Fruit fly (Drosophila melanogaster) whole organism, prepupa: ENCODE measurements around the gene CG14811.

Source experiments
- Blimp-1 ChIP-seq: fragments of 200-800 bp; sonication (Bioruptor generic); optimal IDR thresholded peaks from 3 replicates; lab custom pipeline; 2017; ENCODE audit warnings: missing biosample characterization, missing genetic modification characterization, mild to moderate bottlenecking, moderate library complexity, missing genetic modification reagents
- CG10669 ChIP-seq: fragments of 200-800 bp; sonication (Bioruptor generic); optimal IDR thresholded peaks from 3 replicates; lab custom pipeline; 2018; ENCODE audit warnings: missing biosample characterization, mild to moderate bottlenecking, missing genetic modification characterization, moderate library complexity
- CG11294 ChIP-seq: fragments of 200-800 bp; sonication (Bioruptor generic); IDR thresholded peaks from 2 replicates; pipeline ENCODE4 v1.3.6; 2022; ENCODE audit warnings: missing biosample characterization, missing genetic modification characterization
- CG11902 ChIP-seq: fragments of 200-800 bp; sonication (Bioruptor generic); optimal IDR thresholded peaks from 3 replicates; lab custom pipeline; 2016; ENCODE audit warnings: missing biosample characterization, missing genetic modification characterization
- CG15336 ChIP-seq: fragments of 200-800 bp; sonication (Bioruptor generic); IDR thresholded peaks from 2 replicates; pipeline ENCODE4 v1.3.6; 2022; ENCODE audit warnings: missing biosample characterization, missing genetic modification characterization
- CG1621 ChIP-seq: fragments of 200-800 bp; sonication (Bioruptor generic); optimal IDR thresholded peaks from 3 replicates; lab custom pipeline; 2018; ENCODE audit warnings: missing biosample characterization, mild to moderate bottlenecking, missing genetic modification characterization
- CG3032 ChIP-seq: fragments of 200-800 bp; optimal IDR thresholded peaks from 2 replicates; lab custom pipeline; 2019; ENCODE audit warnings: missing biosample characterization, mild to moderate bottlenecking, missing genetic modification characterization, moderate library complexity
- CG31627 ChIP-seq: fragments of 200-800 bp; sonication (Bioruptor generic); optimal IDR thresholded peaks from 3 replicates; lab custom pipeline; 2016; ENCODE audit warnings: missing biosample characterization, missing genetic modification characterization
- CG32006 ChIP-seq: fragments of 200-800 bp; sonication (Bioruptor generic); optimal IDR thresholded peaks from 3 replicates; lab custom pipeline; 2017; ENCODE audit warnings: missing biosample characterization, mild to moderate bottlenecking, missing genetic modification characterization
- CG3919 ChIP-seq: fragments of 200-800 bp; sonication (Bioruptor generic); optimal IDR thresholded peaks from 3 replicates; lab custom pipeline; 2016; ENCODE audit warnings: missing biosample characterization, missing genetic modification characterization
- CG6163 ChIP-seq: fragments of 200-800 bp; sonication (Bioruptor generic); IDR thresholded peaks from 3 replicates; pipeline ENCODE4 v1.3.6; 2022; ENCODE audit warnings: missing biosample characterization, missing genetic modification characterization
- CG7368 ChIP-seq: fragments of 200-800 bp; sonication (Bioruptor generic); optimal IDR thresholded peaks from 3 replicates; lab custom pipeline; 2016; ENCODE audit warnings: missing biosample characterization, missing genetic modification characterization
- CG8319 ChIP-seq: fragments of 200-800 bp; sonication (Bioruptor generic); optimal IDR thresholded peaks from 3 replicates; lab custom pipeline; 2016; ENCODE audit warnings: missing biosample characterization, missing genetic modification characterization
- Eip75B ChIP-seq: fragments of 200-800 bp; sonication (Bioruptor generic); optimal IDR thresholded peaks from 3 replicates; lab custom pipeline; 2016; ENCODE audit warnings: missing biosample characterization, missing genetic modification characterization
- Eip78C ChIP-seq: fragments of 200-800 bp; sonication (Bioruptor generic); peaks from one replicate; lab custom pipeline; 2016; ENCODE audit warnings: missing biosample characterization, missing genetic modification characterization
- Ets21C ChIP-seq: fragments of 200-800 bp; sonication (Bioruptor generic); optimal IDR thresholded peaks from 3 replicates; lab custom pipeline; 2016; ENCODE audit warnings: missing biosample characterization, missing genetic modification characterization
- Gug ChIP-seq: fragments of 200-800 bp; sonication (Bioruptor generic); IDR thresholded peaks from 2 replicates; pipeline ENCODE4 v1.3.6; 2022; ENCODE audit warnings: missing biosample characterization, missing genetic modification characterization
- Hr38 ChIP-seq: sonication (Bioruptor generic); optimal IDR thresholded peaks from 2 replicates; lab custom pipeline; 2016; ENCODE audit warnings: missing biosample characterization, missing genetic modification characterization
- Hr39 ChIP-seq: fragments of 200-800 bp; sonication (Bioruptor generic); optimal IDR thresholded peaks from 2 replicates; lab custom pipeline; 2016; ENCODE audit warnings: missing biosample characterization, missing genetic modification characterization
- Hr4 ChIP-seq: fragments of 200-800 bp; sonication (Bioruptor generic); optimal IDR thresholded peaks from 3 replicates; lab custom pipeline; 2016; ENCODE audit warnings: missing biosample characterization, missing genetic modification characterization
- Lpt ChIP-seq: fragments of 200-800 bp; sonication (Bioruptor generic); optimal IDR thresholded peaks from 3 replicates; lab custom pipeline; 2016; ENCODE audit warnings: missing biosample characterization, missing genetic modification characterization
- Met ChIP-seq: fragments of 200-800 bp; sonication (Bioruptor generic); optimal IDR thresholded peaks from 3 replicates; lab custom pipeline; 2016; ENCODE audit warnings: missing biosample characterization, missing genetic modification characterization
- OdsH ChIP-seq: fragments of 200-800 bp; sonication (Bioruptor generic); optimal IDR thresholded peaks from 3 replicates; lab custom pipeline; 2016; ENCODE audit warnings: missing biosample characterization, missing genetic modification characterization
- Sox102F ChIP-seq: fragments of 200-800 bp; sonication (Bioruptor generic); optimal IDR thresholded peaks from 2 replicates; lab custom pipeline; 2016; ENCODE audit warnings: missing biosample characterization, mild to moderate bottlenecking, missing genetic modification characterization
- Sox15 ChIP-seq: fragments of 200-800 bp; sonication (Bioruptor generic); optimal IDR thresholded peaks from 3 replicates; lab custom pipeline; 2016; ENCODE audit warnings: missing biosample characterization, missing genetic modification characterization
- achi ChIP-seq: fragments of 200-800 bp; sonication (Bioruptor generic); optimal IDR thresholded peaks from 3 replicates; lab custom pipeline; 2016; ENCODE audit warnings: missing biosample characterization, missing genetic modification characterization
- acj6 ChIP-seq: fragments of 200-800 bp; sonication (Bioruptor generic); optimal IDR thresholded peaks from 3 replicates; lab custom pipeline; 2016; ENCODE audit warnings: missing biosample characterization, missing genetic modification characterization
- cyc ChIP-seq: fragments of 200-800 bp; sonication (Bioruptor generic); optimal IDR thresholded peaks from 3 replicates; lab custom pipeline; 2016; ENCODE audit warnings: missing biosample characterization, missing genetic modification characterization
- dac ChIP-seq: fragments of 200-800 bp; sonication (Bioruptor generic); optimal IDR thresholded peaks from 2 replicates; lab custom pipeline; 2017; ENCODE audit warnings: missing biosample characterization, mild to moderate bottlenecking, missing genetic modification characterization
- dsx ChIP-seq: fragments of 200-800 bp; optimal IDR thresholded peaks from 3 replicates; lab custom pipeline; 2019; ENCODE audit warnings: missing biosample characterization, mild to moderate bottlenecking, missing genetic modification characterization, moderate library complexity; ENCODE audit not compliant: poor library complexity, severe bottlenecking
- eg ChIP-seq: fragments of 200-800 bp; sonication (Bioruptor generic); IDR thresholded peaks from 3 replicates; pipeline ENCODE4 v1.3.6; 2022; ENCODE audit warnings: missing biosample characterization, missing genetic modification characterization
- esn ChIP-seq: fragments of 200-800 bp; sonication (Bioruptor generic); optimal IDR thresholded peaks from 2 replicates; lab custom pipeline; 2016; ENCODE audit warnings: missing biosample characterization, mild to moderate bottlenecking, missing genetic modification characterization, moderate library complexity
- fd59A ChIP-seq: fragments of 200-800 bp; sonication (Bioruptor generic); optimal IDR thresholded peaks from 2 replicates; lab custom pipeline; 2017; ENCODE audit warnings: missing biosample characterization, mild to moderate bottlenecking, missing genetic modification characterization, missing genetic modification reagents
- fd85E ChIP-seq: fragments of 200-800 bp; sonication (Bioruptor generic); optimal IDR thresholded peaks from 3 replicates; lab custom pipeline; 2016; ENCODE audit warnings: missing biosample characterization, missing genetic modification characterization
- fkh ChIP-seq: fragments of 200-800 bp; sonication (Bioruptor generic); optimal IDR thresholded peaks from 3 replicates; lab custom pipeline; 2017; ENCODE audit warnings: missing biosample characterization, mild to moderate bottlenecking, missing genetic modification characterization, moderate library complexity
- lz ChIP-seq: fragments of 200-800 bp; sonication (Bioruptor generic); optimal IDR thresholded peaks from 3 replicates; lab custom pipeline; 2016; ENCODE audit warnings: missing biosample characterization, missing genetic modification characterization
- net ChIP-seq: fragments of 200-800 bp; sonication (Bioruptor generic); optimal IDR thresholded peaks from 3 replicates; lab custom pipeline; 2016; ENCODE audit warnings: missing biosample characterization, missing genetic modification characterization
- pdm3 ChIP-seq: fragments of 200-800 bp; sonication (Bioruptor generic); optimal IDR thresholded peaks from 3 replicates; lab custom pipeline; 2016; ENCODE audit warnings: missing biosample characterization, missing genetic modification characterization
- spab ChIP-seq: fragments of 200-800 bp; sonication (Bioruptor generic); optimal IDR thresholded peaks from 2 replicates; lab custom pipeline; 2017; ENCODE audit warnings: missing biosample characterization, mild to moderate bottlenecking, missing genetic modification characterization, missing genetic modification reagents
- ss ChIP-seq, 2 experiments: fragments of 200-800 bp; sonication (Bioruptor generic); optimal IDR thresholded peaks; 2 replicates in 1 of 2; 3 replicates in 1 of 2; lab custom pipeline; 2017 to 2018; ENCODE audit warnings: mild to moderate bottlenecking in 2 of 2, missing biosample characterization in 2 of 2, missing genetic modification characterization in 2 of 2, moderate library complexity in 1 of 2
- svp ChIP-seq: fragments of 200-800 bp; sonication (Bioruptor generic); peaks from one replicate; lab custom pipeline; 2016; ENCODE audit warnings: missing biosample characterization, missing genetic modification characterization
- topi ChIP-seq: fragments of 200-800 bp; sonication (Bioruptor generic); optimal IDR thresholded peaks from 3 replicates; lab custom pipeline; 2016; ENCODE audit warnings: missing biosample characterization, missing genetic modification characterization
- vri ChIP-seq: fragments of 200-800 bp; sonication (Bioruptor generic); optimal IDR thresholded peaks from 3 replicates; lab custom pipeline; 2016; ENCODE audit warnings: missing biosample characterization, mild to moderate bottlenecking, missing genetic modification characterization

Gene CG14811

dm6 chrX:1858867-1859266, 36.7 kb upstream of the CG14811 start, which contains the start of gene Lamtor5 (continued):
- TF ChIP-seq CG11294 (GFP tag; lab: Robert Waterston, UW) = no peak
- peak; percentile 34 for TF ChIP-seq OdsH (GFP tag; lab: Kevin White, UChicago)
- TF ChIP-seq CG8319 (GFP tag; lab: Kevin White, UChicago) = no peak
- TF ChIP-seq ss (GFP tag; optimal IDR thresholded peaks at IDR 0.05; lab: Kevin White, UChicago) = peak; percentile 3 to 39
- TF ChIP-seq cyc (GFP tag; lab: Kevin White, UChicago) = peak; percentile 14
- TF ChIP-seq Hr4 = peak; percentile 45
- TF ChIP-seq CG1621 (tag; lab: Kevin White, UChicago) = no peak
- no peak for TF ChIP-seq Hr38
- peak; percentile 39 for TF ChIP-seq CG10669 (GFP tag; lab: Kevin White, UChicago)
- TF ChIP-seq CG32006 (GFP tag; lab: Kevin White, UChicago) = peak; percentile 37
- TF ChIP-seq acj6 = peak; percentile 49
- TF ChIP-seq Sox15 (GFP tag; lab: Kevin White, UChicago) = no peak
- peak; percentile 70 for TF ChIP-seq topi (GFP tag; lab: Kevin White, UChicago)
- peak; percentile 44 for TF ChIP-seq net (GFP tag; lab: Kevin White, UChicago)
- no peak for TF ChIP-seq spab
- TF ChIP-seq Eip75B (GFP tag; lab: Kevin White, UChicago) = peak; percentile 64
- no peak for TF ChIP-seq dac (GFP tag; lab: Kevin White, UChicago)
- TF ChIP-seq CG31627 = peak; percentile 47
- TF ChIP-seq CG3032 = peak; percentile 37
- peak; percentile 23 for TF ChIP-seq dsx
- TF ChIP-seq CG6163 = peak; percentile 63
- TF ChIP-seq Lpt (GFP tag; lab: Kevin White, UChicago) = no peak
- peak; percentile 52 for TF ChIP-seq CG7368 (GFP tag; lab: Kevin White, UChicago)
- TF ChIP-seq Ets21C (GFP tag; lab: Kevin White, UChicago) = peak; percentile 6

dm6 chrX:1856605-1857004, 34.4 kb upstream of the CG14811 start:
- TF ChIP-seq Blimp-1 (GFP tag; lab: Kevin White, UChicago) (peak; percentile 94), CG3919 (GFP tag; lab: Kevin White, UChicago) (no peak)

- TF ChIP-seq Eip78C (GFP tag; lab: Kevin White, UChicago) = peak; percentile 43
- TF ChIP-seq svp (GFP tag; lab: Kevin White, UChicago) = peak; percentile 76
- TF ChIP-seq vri (GFP tag; lab: Kevin White, UChicago) = peak; percentile 62
- TF ChIP-seq spab = no peak
Measured at dm6 chrX:1854873-1855272, 32.7 kb upstream of the CG14811 start.

- peak; percentile 27 for TF ChIP-seq svp (GFP tag; lab: Kevin White, UChicago)
- TF ChIP-seq fkh (GFP tag; lab: Kevin White, UChicago) = peak; percentile 81
- TF ChIP-seq Eip75B (GFP tag; lab: Kevin White, UChicago) = no peak
Measured at dm6 chrX:1854070-1854469, 31.9 kb upstream of the CG14811 start.

- TF ChIP-seq dac (GFP tag; lab: Kevin White, UChicago) (no peak), CG10669 (GFP tag; lab: Kevin White, UChicago) (no peak), CG32006 (GFP tag; lab: Kevin White, UChicago) (peak; percentile 41), Met (GFP tag; lab: Kevin White, UChicago) (peak; percentile 42), cyc (GFP tag; lab: Kevin White, UChicago) (peak; percentile 7), eg (no peak), Blimp-1 (GFP tag; lab: Kevin White, UChicago) (no peak), net (GFP tag; lab: Kevin White, UChicago) (peak; percentile 13), CG3032 (no peak), Gug (GFP tag; lab: Robert Waterston, UW) (no peak), ss (GFP tag; optimal IDR thresholded peaks at IDR 0.05; lab: Kevin White, UChicago) (no peak), OdsH (GFP tag; lab: Kevin White, UChicago) (peak; percentile 18), topi (GFP tag; lab: Kevin White, UChicago) (peak; percentile 11), fd59A (GFP tag; lab: Kevin White, UChicago) (no peak), Hr39 (GFP tag; lab: Kevin White, UChicago) (peak; percentile 27), CG11902 (GFP tag; lab: Kevin White, UChicago) (no peak), spab (no peak), Sox102F (GFP tag; lab: Kevin White, UChicago) (peak; percentile 21), svp (GFP tag; lab: Kevin White, UChicago) (peak; percentile 42), fd85E (GFP tag; lab: Kevin White, UChicago) (no peak), CG31627 (peak; percentile 5), achi (GFP tag; lab: Kevin White, UChicago) (peak; percentile 9), acj6 (peak; percentile 2), lz (GFP tag; lab: Kevin White, UChicago) (peak; percentile 6), pdm3 (GFP tag; lab: Kevin White, UChicago) (peak; percentile 14), CG15336 (0 out of 2 replicates have a peak, but pooled peaks have one; percentile 21), Hr4 (peak; percentile 18), esn (GFP tag; lab: Kevin White, UChicago) (peak; percentile 43)
Measured at dm6 chrX:1849914-1850313, 27.7 kb upstream of the CG14811 start.
